Worm (Caenorhabditis elegans) whole organism, young adult: Measurements from ENCODE around the gene F14E5.8.

ENCODE experiments used
- B0035.1 ChIP-seq: sonication (generic microtip); optimal IDR thresholded peaks from 2 replicates; lab custom pipeline; 2016; ENCODE audit warnings: missing genetic modification characterization, mild to moderate bottlenecking, missing compliant biosample characterization, missing genotype, missing genetic modification reagents
- F23B12.7 ChIP-seq: sonication (generic microtip); optimal IDR thresholded peaks from 2 replicates; lab custom pipeline; 2017; ENCODE audit warnings: missing genetic modification characterization, mild to moderate bottlenecking, missing compliant biosample characterization, antibody characterized with exemption, moderate library complexity; ENCODE audit not compliant: insufficient read depth
- Y53G8AR.9 ChIP-seq: fragments of 200-800 bp; sonication (Bioruptor generic); conservative IDR thresholded peaks from 2 replicates; pipeline ENCODE4 v1.3.6; 2022; ENCODE audit warnings: missing genetic modification reagents, missing genetic modification characterization, missing compliant biosample characterization
- Y67H2A.10 ChIP-seq: fragments of 200-800 bp; sonication (Bioruptor generic); conservative IDR thresholded peaks from 2 replicates; pipeline ENCODE4 v1.3.6; 2022; ENCODE audit warnings: missing genetic modification reagents, missing genetic modification characterization, missing compliant biosample characterization
- Y95B8A.8 ChIP-seq: fragments of 200-800 bp; sonication (Bioruptor generic); IDR thresholded peaks from 2 replicates; pipeline ENCODE4 v1.3.6; 2022; ENCODE audit warnings: missing genetic modification reagents, missing genetic modification characterization, missing compliant biosample characterization
- attf-6 ChIP-seq: fragments of 200-800 bp; sonication (Bioruptor generic); IDR thresholded peaks from 2 replicates; pipeline ENCODE4 v1.3.6; 2022; ENCODE audit warnings: missing genetic modification reagents, missing genetic modification characterization, missing compliant biosample characterization
- bed-1 ChIP-seq: fragments of 200-800 bp; sonication (Bioruptor generic); IDR thresholded peaks from 2 replicates; pipeline ENCODE4 v1.3.6; 2022; ENCODE audit warnings: missing genetic modification reagents, missing genetic modification characterization, missing compliant biosample characterization
- ceh-40 ChIP-seq: fragments of 200-800 bp; sonication (Bioruptor generic); IDR thresholded peaks from 2 replicates; pipeline ENCODE4 v1.3.6; 2022; ENCODE audit warnings: missing genetic modification characterization, missing compliant biosample characterization
- ceh-58 ChIP-seq: fragments of 200-800 bp; sonication (Bioruptor generic); IDR thresholded peaks from 2 replicates; pipeline ENCODE4 v1.3.6; 2022; ENCODE audit warnings: missing genetic modification characterization, missing compliant biosample characterization
- dox-1 ChIP-seq: fragments of 200-800 bp; sonication (Bioruptor generic); IDR thresholded peaks from 2 replicates; pipeline ENCODE4 v1.3.6; 2022; ENCODE audit warnings: missing genetic modification reagents, missing genetic modification characterization, missing compliant biosample characterization
- dpl-1 ChIP-seq: fragments of 150-350 bp; optimal IDR thresholded peaks from 2 replicates; lab custom pipeline; 2014; ENCODE audit warnings: missing biosample characterization, missing genetic modification reagents, missing genetic modification characterization
- ekl-4 ChIP-seq: fragments of 200-800 bp; sonication (Bioruptor generic); IDR thresholded peaks from 2 replicates; pipeline ENCODE4 v1.3.6; 2022; ENCODE audit warnings: missing genetic modification reagents, missing genetic modification characterization, missing compliant biosample characterization
- gei-17 ChIP-seq: fragments of 200-800 bp; sonication (Bioruptor generic); optimal IDR thresholded peaks from 2 replicates; lab custom pipeline; 2018; ENCODE audit warnings: mild to moderate bottlenecking, missing genetic modification characterization, missing compliant biosample characterization
- him-1 ChIP-seq: sonication (generic microtip); optimal IDR thresholded peaks from 2 replicates; lab custom pipeline; 2016; ENCODE audit warnings: missing genotype, missing genetic modification reagents, missing genetic modification characterization, missing compliant biosample characterization
- hlh-12 ChIP-seq: sonication (generic microtip); optimal IDR thresholded peaks from 2 replicates; lab custom pipeline; 2016; ENCODE audit warnings: missing genetic modification characterization, missing compliant biosample characterization
- hmg-1.2 ChIP-seq: fragments of 200-800 bp; sonication (Bioruptor generic); IDR thresholded peaks from 2 replicates; pipeline ENCODE4 v1.3.6; 2022; ENCODE audit warnings: missing genetic modification reagents, missing genetic modification characterization, missing compliant biosample characterization
- hmg-20 ChIP-seq: fragments of 200-800 bp; sonication (Bioruptor generic); IDR thresholded peaks from 2 replicates; pipeline ENCODE4 v1.3.6; 2022; ENCODE audit warnings: missing genetic modification reagents, missing genetic modification characterization, missing compliant biosample characterization
- hrde-1 ChIP-seq: sonication (generic microtip); optimal IDR thresholded peaks from 2 replicates; lab custom pipeline; 2016; ENCODE audit warnings: missing genetic modification characterization, mild to moderate bottlenecking, missing compliant biosample characterization, moderate library complexity, missing genotype, missing genetic modification reagents, borderline replicate concordance
- madf-10 ChIP-seq: sonication (generic microtip); optimal IDR thresholded peaks from 2 replicates; lab custom pipeline; 2016; ENCODE audit warnings: mild to moderate bottlenecking, missing genetic modification characterization, missing compliant biosample characterization
- madf-8 ChIP-seq: fragments of 200-800 bp; sonication (Bioruptor generic); conservative IDR thresholded peaks from 2 replicates; pipeline ENCODE4 v1.3.6; 2022; ENCODE audit warnings: missing genetic modification reagents, missing genetic modification characterization, missing compliant biosample characterization
- mes-4 ChIP-seq: sonication (generic microtip); optimal IDR thresholded peaks from 2 replicates; lab custom pipeline; 2016; ENCODE audit warnings: missing genotype, missing genetic modification characterization, missing compliant biosample characterization
- mxl-1 ChIP-seq: sonication (generic microtip); optimal IDR thresholded peaks from 2 replicates; lab custom pipeline; 2016; ENCODE audit warnings: missing genetic modification characterization, missing compliant biosample characterization
- nfya-1 ChIP-seq: sonication (generic microtip); optimal IDR thresholded peaks from 2 replicates; lab custom pipeline; 2017; ENCODE audit warnings: antibody characterized with exemption, missing compliant biosample characterization, missing genetic modification characterization, borderline replicate concordance; ENCODE audit not compliant: insufficient read depth
- nfya-2 ChIP-seq: fragments of 200-800 bp; sonication (Bioruptor generic); IDR thresholded peaks from 2 replicates; pipeline ENCODE4 v1.3.6; 2022; ENCODE audit warnings: missing genetic modification reagents, missing genetic modification characterization, missing compliant biosample characterization
- nhr-80 ChIP-seq: sonication (generic microtip); optimal IDR thresholded peaks from 2 replicates; lab custom pipeline; 2016; ENCODE audit warnings: missing genetic modification characterization, missing compliant biosample characterization
- pbrm-1 ChIP-seq: fragments of 200-800 bp; sonication (Bioruptor generic); IDR thresholded peaks from 2 replicates; pipeline ENCODE4 v1.3.6; 2022; ENCODE audit warnings: missing genetic modification reagents, missing genetic modification characterization, missing compliant biosample characterization
- sea-2 ChIP-seq: fragments of 200-800 bp; sonication (Bioruptor generic); IDR thresholded peaks from 2 replicates; pipeline ENCODE4 v1.3.6; 2022; ENCODE audit warnings: missing genetic modification characterization, missing compliant biosample characterization
- snpc-1.1 ChIP-seq: sonication (generic microtip); optimal IDR thresholded peaks from 2 replicates; lab custom pipeline; 2017; ENCODE audit warnings: missing genetic modification characterization, mild to moderate bottlenecking, missing compliant biosample characterization, antibody characterized with exemption, moderate library complexity, missing genotype, missing genetic modification reagents; ENCODE audit not compliant: insufficient read depth
- snpc-4 ChIP-seq, 5 experiments: fragments of 150-350 bp in 1 of 5; sonication (generic microtip) in 4 of 5; optimal IDR thresholded peaks; 2 replicates each; lab custom pipeline; 2014 to 2018; ENCODE audit warnings: missing genetic modification characterization in 5 of 5, missing biosample characterization in 3 of 5, antibody characterized with exemption in 2 of 5, mild to moderate bottlenecking in 2 of 5, missing compliant biosample characterization in 2 of 5, missing genotype in 2 of 5, moderate library complexity in 2 of 5, missing genetic modification reagents in 1 of 5
- tbp1 ChIP-seq: fragments of 200-800 bp; sonication (Bioruptor generic); optimal IDR thresholded peaks from 2 replicates; lab custom pipeline; 2018; ENCODE audit warnings: mild to moderate bottlenecking, missing genetic modification characterization, missing compliant biosample characterization

F14E5.8 gene

ce11 chrII:8428947-8429919 is 9.3 kb downstream of the F14E5.8 start (continued):
- TF ChIP-seq mes-4 (tag; lab: Kevin White, UChicago) (no peak), bed-1 (GFP tag; lab: Robert Waterston, UW) (no peak), ceh-40 (GFP tag; lab: Robert Waterston, UW) (no peak), sea-2 (GFP tag; lab: Robert Waterston, UW) (no peak), him-1 (tag; lab: Kevin White, UChicago) (no peak), nfya-2 (no peak), gei-17 (no peak), Y53G8AR.9 (GFP tag; lab: Robert Waterston, UW) (no peak), nhr-80 (tag; lab: Kevin White, UChicago) (no peak), Y95B8A.8 (GFP tag; lab: Robert Waterston, UW) (no peak), tbp1 (peak; percentile 37), madf-8 (GFP tag; lab: Robert Waterston, UW) (peak; percentile 64), dox-1 (GFP tag; lab: Robert Waterston, UW) (no peak; the same call in 1 of the 2 replicates), Y67H2A.10 (GFP tag; lab: Robert Waterston, UW) (no peak), B0035.1 (tag; lab: Kevin White, UChicago) (no peak), nfya-1 (tag; lab: Kevin White, UChicago) (no peak), mxl-1 (no peak), ceh-58 (GFP tag; lab: Robert Waterston, UW) (no peak)

- TF ChIP-seq tbp1: no peak
- TF ChIP-seq madf-8 (GFP tag; lab: Robert Waterston, UW): no peak
- TF ChIP-seq ekl-4 (GFP tag; lab: Robert Waterston, UW): no peak
- TF ChIP-seq F23B12.7 (tag; lab: Kevin White, UChicago): no peak
- no peak for TF ChIP-seq Y53G8AR.9 (GFP tag; lab: Robert Waterston, UW)
- no peak for TF ChIP-seq dpl-1 (GFP tag; lab: Kevin White, UChicago)
- no peak for TF ChIP-seq hrde-1 (tag; lab: Kevin White, UChicago)
- no peak for TF ChIP-seq ceh-40 (GFP tag; lab: Robert Waterston, UW)
- no peak for TF ChIP-seq hlh-12 (tag; lab: Kevin White, UChicago)
Observed at ce11 chrII:8431954-8432353, 12.1 kb downstream of the F14E5.8 start, which contains the start of gene acp-2. TSS of gene acp-2 (minus strand) at chrII:8432054.

ce11 chrII:8432949-8433348 is 13.1 kb downstream of the F14E5.8 start:
- TF ChIP-seq snpc-1.1 (peak; percentile 51), hmg-1.2 (GFP tag; lab: Robert Waterston, UW) (peak; percentile 46), attf-6 (0 out of 2 replicates have a peak, but pooled peaks have one; percentile 67), snpc-4 (GFP tag; optimal IDR thresholded peaks at IDR 0.05; lab: Kevin White, UChicago) (peak; percentile 33), snpc-4 (tag; optimal IDR thresholded peaks at IDR 0.05; lab: Kevin White, UChicago) (peak in 2 of 4 experiments; percentile 55 to 85), pbrm-1 (GFP tag; lab: Robert Waterston, UW) (peak; percentile 61)

- no peak for TF ChIP-seq hmg-20 (GFP tag; lab: Robert Waterston, UW)
- no peak for TF ChIP-seq madf-10 (tag; lab: Kevin White, UChicago)
Observed at ce11 chrII:8435005-8435404, 15.1 kb downstream of the F14E5.8 start, which contains the start of gene acp-4. TSS of gene acp-4 (minus strand) at chrII:8435105.
